Worm (Caenorhabditis elegans) whole organism, midembryonic: ENCODE results near the gene cln-3.3.

Experiments used
- T22C8.4 ChIP-seq: fragments of 200-800 bp; sonication (Bioruptor generic); IDR thresholded peaks from 2 replicates; pipeline ENCODE4 v1.3.6; 2022; ENCODE audit warnings: missing genetic modification characterization, missing compliant biosample characterization
- cog-1 ChIP-seq: sonication (generic microtip); optimal IDR thresholded peaks from 2 replicates; lab custom pipeline; 2016; ENCODE audit warnings: missing genetic modification characterization, missing compliant biosample characterization
- flt-1 ChIP-seq: fragments of 200-800 bp; sonication (Bioruptor generic); IDR thresholded peaks from 2 replicates; pipeline ENCODE4 v1.3.6; 2022; ENCODE audit warnings: missing genetic modification characterization, missing compliant biosample characterization
- klf-2 ChIP-seq: fragments of 200-800 bp; sonication (Bioruptor generic); conservative IDR thresholded peaks from 2 replicates; pipeline ENCODE4 v1.3.6; 2022; ENCODE audit warnings: missing genetic modification reagents, missing genetic modification characterization, missing compliant biosample characterization
- med-1 ChIP-seq: sonication (generic microtip); optimal IDR thresholded peaks from 2 replicates; lab custom pipeline; 2017; ENCODE audit warnings: missing genetic modification characterization, mild to moderate bottlenecking, missing compliant biosample characterization, antibody characterized with exemption, missing genetic modification reagents; ENCODE audit not compliant: insufficient read depth
- ref-1 ChIP-seq: fragments of 200-800 bp; sonication (Bioruptor generic); conservative IDR thresholded peaks from 2 replicates; pipeline ENCODE4 v1.3.6; 2022; ENCODE audit warnings: missing genetic modification reagents, missing genetic modification characterization, missing compliant biosample characterization
- tab-1 ChIP-seq: fragments of 200-800 bp; sonication (Bioruptor generic); IDR thresholded peaks from 2 replicates; pipeline ENCODE4 v1.3.6; 2022; ENCODE audit warnings: missing genetic modification characterization, missing compliant biosample characterization
- ztf-23 ChIP-seq: fragments of 200-800 bp; sonication (Bioruptor generic); IDR thresholded peaks from 2 replicates; pipeline ENCODE4 v1.3.6; 2022; ENCODE audit warnings: missing genetic modification reagents, missing genetic modification characterization, missing compliant biosample characterization
- ztf-29 ChIP-seq: fragments of 200-800 bp; sonication (Bioruptor generic); IDR thresholded peaks from 2 replicates; pipeline ENCODE4 v1.3.6; 2022; ENCODE audit warnings: missing genetic modification reagents, missing genetic modification characterization, missing compliant biosample characterization

cln-3.3 gene

DNA sequence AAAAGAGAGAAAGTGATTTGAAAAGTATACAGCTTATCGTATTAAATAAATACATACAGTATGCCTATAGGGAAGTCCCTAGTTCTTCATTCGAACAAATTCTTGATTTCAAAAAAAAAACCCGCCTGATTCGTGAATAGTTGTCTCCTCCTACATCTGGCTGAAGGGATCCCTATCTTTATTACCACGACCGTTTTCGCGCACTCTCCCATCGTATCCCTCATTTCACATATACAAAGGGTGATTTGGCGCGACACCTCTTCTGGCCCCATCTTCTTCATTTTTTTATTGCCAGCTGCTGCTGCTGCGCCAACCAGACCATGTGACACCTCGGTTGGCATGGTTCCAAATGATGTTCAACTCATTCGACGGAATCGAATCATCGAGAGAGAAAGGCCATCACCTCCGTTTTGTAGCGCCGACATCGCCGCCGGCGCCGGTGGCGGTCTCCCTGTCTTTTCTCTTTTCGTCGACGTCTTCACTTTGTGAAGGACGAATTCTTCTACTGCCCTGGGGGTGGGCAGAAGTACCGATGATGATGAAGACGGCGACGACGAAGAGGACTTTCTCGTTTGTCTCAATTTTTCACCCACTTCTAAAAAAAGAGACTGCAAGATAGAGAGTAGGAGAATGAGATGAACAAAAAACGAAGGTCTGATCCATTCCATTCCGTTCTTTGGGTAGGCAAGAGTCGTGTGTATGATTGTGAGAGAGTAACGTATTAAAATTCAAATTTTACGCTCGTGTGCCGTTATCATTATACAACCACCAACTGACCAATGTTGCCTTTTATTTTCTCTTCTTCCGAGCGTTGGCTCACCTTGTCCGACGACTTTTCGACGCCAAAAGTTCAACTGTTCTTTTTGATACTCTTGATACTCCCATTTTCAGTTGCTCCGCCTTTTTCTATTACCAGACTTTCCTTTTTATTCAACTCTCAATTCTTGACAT, 20.5 kb upstream of the cln-3.3 start:
- TF ChIP-seq ztf-23 (GFP tag; lab: Robert Waterston, UW) (no peak), ref-1 (GFP tag; lab: Robert Waterston, UW) (no peak), cog-1 (no peak), flt-1 (GFP tag; lab: Robert Waterston, UW) (no peak), ztf-29 (no peak), med-1 (no peak), klf-2 (GFP tag; lab: Robert Waterston, UW) (no peak), T22C8.4 (no peak), tab-1 (no peak)

DNA sequence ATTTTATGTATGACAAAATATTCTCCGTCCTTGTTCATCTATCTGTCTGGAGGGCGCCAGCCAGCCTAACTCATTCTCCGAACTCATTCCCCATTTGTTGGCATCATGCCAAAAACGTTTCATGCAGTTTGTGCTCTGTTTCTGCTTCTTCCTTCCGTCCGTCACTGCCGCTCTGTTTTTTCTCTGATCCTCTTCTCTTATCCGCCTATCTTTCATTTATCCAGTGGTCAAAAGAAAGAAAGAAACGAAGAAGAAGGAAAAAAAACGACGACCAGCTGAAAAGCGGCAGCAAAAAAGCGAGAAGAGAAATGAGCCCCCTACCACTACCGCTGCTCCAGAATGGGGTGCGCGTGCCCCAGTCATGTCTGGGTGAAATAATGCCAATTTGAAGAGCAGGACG, 19.8 kb upstream of the cln-3.3 start:
- TF ChIP-seq med-1, result no peak
- no peak for TF ChIP-seq cog-1
- no peak for TF ChIP-seq ztf-29
- TF ChIP-seq ref-1 (GFP tag; lab: Robert Waterston, UW), result no peak

DNA sequence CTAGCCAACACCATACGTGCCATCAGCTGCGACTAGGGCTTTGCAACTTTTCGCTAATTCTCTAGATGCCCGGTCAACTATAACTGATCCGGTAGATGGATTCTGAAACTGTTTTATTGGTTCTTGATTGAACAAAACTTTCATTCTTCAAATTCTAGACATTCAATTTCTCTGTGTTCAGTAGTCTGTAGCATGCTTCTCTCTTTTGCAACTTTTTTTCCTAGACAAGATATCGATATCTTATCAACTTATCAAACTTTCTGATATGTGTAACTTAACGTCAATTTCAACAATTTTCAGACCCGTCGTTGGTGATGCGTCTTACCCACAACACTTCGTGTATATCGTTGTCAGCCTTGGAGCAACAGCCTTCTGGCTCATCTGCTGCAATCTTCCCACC, 17.1 kb upstream of the cln-3.3 start, which contains the start of gene ZC190.4:
Gene ZC190.4, plus strand, starts transcription at position 301 of the 400 bp plus-strand sequence.
- TF ChIP-seq flt-1 (GFP tag; lab: Robert Waterston, UW) (no peak), T22C8.4 (no peak), tab-1 (no peak), klf-2 (GFP tag; lab: Robert Waterston, UW) (no peak), cog-1 (no peak), ztf-23 (GFP tag; lab: Robert Waterston, UW) (no peak), ref-1 (GFP tag; lab: Robert Waterston, UW) (no peak), med-1 (no peak), ztf-29 (no peak)

DNA sequence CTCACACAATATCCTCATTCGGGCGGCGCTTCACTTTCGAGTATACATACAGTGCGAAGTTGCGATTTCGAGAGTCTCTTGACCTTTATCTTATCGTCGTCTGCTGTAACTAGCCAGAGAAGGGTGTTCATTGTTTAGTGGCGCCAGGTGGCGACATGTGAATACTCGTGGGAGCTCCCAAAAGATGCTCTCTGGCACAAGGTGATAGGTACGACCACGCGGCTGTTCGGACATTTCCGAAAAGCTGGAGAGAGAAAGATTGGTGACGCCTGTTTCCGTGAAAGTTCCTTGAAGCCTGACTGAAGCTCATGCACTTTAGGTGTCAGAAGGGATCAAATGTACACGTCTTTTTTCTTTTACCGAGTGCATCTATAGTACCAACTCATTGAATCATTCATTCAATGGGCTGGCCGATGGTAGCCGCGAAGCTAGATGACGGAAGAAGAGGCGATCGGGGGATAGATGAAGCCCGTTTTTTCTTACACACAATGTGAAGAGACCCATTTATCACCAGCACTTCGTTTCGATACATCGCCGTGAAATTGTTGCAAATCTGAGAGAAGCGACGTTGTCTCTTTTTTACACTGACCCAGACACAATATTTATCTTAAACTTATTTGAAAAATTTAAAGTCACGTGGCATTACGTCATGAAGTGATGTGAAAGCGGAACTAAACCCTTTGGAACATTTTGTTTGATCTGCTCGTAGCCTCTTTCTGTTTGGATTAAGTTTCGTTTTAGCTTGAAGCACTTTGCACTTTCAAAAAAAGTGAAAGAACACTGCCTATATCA, 15.4 kb upstream of the cln-3.3 start:
- TF ChIP-seq tab-1, result no peak
- no peak for TF ChIP-seq flt-1 (GFP tag; lab: Robert Waterston, UW)
- TF ChIP-seq klf-2 (GFP tag; lab: Robert Waterston, UW), result no peak
- TF ChIP-seq ztf-29, result no peak
- no peak for TF ChIP-seq med-1
- no peak for TF ChIP-seq ztf-23 (GFP tag; lab: Robert Waterston, UW)
- no peak for TF ChIP-seq T22C8.4
- TF ChIP-seq cog-1, result no peak
- TF ChIP-seq ref-1 (GFP tag; lab: Robert Waterston, UW), result no peak

DNA sequence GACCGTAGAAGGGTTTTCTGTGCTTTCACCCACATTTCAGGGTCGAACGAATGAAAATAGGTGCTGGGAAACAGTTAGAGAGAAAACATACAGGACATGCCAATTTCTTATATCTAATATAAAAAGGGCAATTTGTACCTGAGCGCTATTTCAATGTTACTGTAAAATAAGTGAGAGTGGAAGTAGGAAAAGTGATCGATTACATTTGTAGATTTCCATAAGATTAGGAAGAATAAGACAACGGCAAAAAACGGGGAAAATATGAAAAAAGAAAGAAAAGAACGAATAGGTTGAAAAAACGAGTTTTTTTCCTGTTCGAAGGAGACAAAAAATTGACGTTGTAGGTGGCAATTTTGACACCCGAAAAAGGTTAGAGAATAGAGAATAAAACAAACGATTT, 14.6 kb upstream of the cln-3.3 start:
- TF ChIP-seq tab-1 (no peak), cog-1 (no peak), klf-2 (GFP tag; lab: Robert Waterston, UW) (no peak), med-1 (no peak), ztf-29 (no peak), ztf-23 (GFP tag; lab: Robert Waterston, UW) (no peak), flt-1 (GFP tag; lab: Robert Waterston, UW) (no peak)

DNA sequence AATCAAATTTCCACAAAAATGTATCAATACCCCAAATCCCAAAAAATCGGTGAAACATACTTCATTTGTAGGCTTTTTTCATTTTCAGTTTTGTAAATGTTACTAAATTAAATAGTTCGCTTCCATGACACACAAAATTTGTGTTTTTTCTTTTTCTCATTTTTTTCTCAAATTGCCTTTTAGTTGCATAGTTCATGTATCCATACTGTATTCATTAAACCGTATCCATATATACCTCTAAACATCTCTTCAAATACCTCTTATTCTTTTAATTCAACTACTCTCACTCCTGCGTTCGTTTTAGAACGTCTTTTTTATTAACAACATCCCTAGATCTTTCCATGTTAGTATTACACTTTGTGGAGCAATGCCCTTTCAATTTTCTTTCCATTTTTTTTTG, 12.1 kb upstream of the cln-3.3 start:
- TF ChIP-seq ztf-29, result no peak
- TF ChIP-seq med-1, result no peak
- TF ChIP-seq ztf-23 (GFP tag; lab: Robert Waterston, UW), result no peak
- no peak for TF ChIP-seq flt-1 (GFP tag; lab: Robert Waterston, UW)
- TF ChIP-seq tab-1, result no peak
- TF ChIP-seq ref-1 (GFP tag; lab: Robert Waterston, UW), result no peak
- TF ChIP-seq T22C8.4, result no peak
- TF ChIP-seq cog-1, result no peak
- no peak for TF ChIP-seq klf-2 (GFP tag; lab: Robert Waterston, UW)

DNA sequence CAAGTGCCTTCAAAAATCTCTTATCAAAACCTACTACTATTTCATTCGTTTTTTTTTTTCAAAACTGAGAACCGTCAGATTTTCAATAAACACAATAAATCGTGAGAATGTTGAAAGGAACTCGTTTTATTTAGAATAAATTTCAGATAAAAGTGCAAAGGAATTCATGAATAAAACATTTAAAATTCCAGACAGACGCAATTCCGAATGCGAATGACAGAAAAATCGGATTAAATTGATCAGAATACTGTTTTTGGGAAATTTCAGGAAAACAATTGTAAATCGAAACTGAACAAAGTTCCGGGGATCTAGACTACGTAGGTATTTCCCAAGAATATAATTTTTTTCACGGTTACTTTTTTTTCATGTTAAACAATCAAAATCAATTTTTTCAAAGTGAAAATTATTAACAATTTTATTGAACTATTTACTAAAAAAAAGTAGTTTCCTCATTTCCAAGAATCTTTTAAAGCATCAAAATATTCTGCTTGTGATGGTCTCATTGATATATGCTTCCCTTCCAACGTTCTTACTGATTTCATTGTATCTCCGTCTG, 11.2 kb upstream of the cln-3.3 start:
- no peak for TF ChIP-seq klf-2 (GFP tag; lab: Robert Waterston, UW)
- no peak for TF ChIP-seq ztf-29
- no peak for TF ChIP-seq cog-1
- TF ChIP-seq tab-1, result no peak
- TF ChIP-seq med-1, result no peak
- TF ChIP-seq T22C8.4, result no peak
- TF ChIP-seq ref-1 (GFP tag; lab: Robert Waterston, UW), result no peak
- TF ChIP-seq flt-1 (GFP tag; lab: Robert Waterston, UW), result no peak

DNA sequence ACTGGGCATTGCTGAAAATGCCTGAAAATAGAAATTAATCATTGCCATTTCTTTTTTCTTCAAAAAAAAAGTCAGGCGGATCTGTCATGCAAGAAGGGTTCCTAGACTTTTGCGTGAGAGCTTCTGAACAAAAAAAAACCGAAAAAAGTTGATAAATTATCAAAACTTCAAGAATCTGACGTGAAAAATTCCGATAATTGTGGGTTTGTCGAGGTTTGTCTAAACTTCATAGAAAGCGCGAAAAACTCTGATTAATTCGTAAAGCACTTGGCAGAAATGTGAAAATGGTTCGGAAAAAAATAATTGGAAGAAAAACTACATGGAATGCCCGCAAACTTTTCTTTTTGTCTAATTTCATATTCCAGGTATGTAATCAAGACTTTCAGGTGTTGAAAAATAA, 9.4 kb upstream of the cln-3.3 start, which contains the start of gene ZC190.5:
Gene ZC190.5, minus strand, starts transcription at position 101 of the 400 bp plus-strand sequence.
- TF ChIP-seq ztf-23 (GFP tag; lab: Robert Waterston, UW), result no peak
- TF ChIP-seq cog-1, result no peak
- no peak for TF ChIP-seq klf-2 (GFP tag; lab: Robert Waterston, UW)
- TF ChIP-seq tab-1, result no peak
- TF ChIP-seq med-1, result no peak
- no peak for TF ChIP-seq ztf-29
- no peak for TF ChIP-seq flt-1 (GFP tag; lab: Robert Waterston, UW)
- TF ChIP-seq T22C8.4, result no peak
- no peak for TF ChIP-seq ref-1 (GFP tag; lab: Robert Waterston, UW)

DNA sequence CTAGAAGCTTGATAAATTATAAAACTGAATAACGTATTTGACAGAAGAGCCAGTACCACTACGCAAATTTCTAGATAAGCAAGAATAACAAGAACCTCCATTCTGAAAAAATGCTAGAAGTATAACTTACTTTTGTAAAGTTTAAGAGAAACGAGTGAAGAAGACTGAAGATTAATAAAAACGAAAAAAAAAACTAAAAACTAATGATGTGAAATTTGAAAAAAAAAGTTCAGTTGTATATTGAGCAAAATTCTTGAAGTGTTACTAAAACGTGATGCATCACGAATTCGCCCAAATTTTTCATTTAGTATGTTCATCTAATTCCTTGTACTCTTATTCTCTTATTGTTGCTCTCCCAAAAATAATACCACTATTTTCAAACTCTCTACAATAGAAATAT, 5.7 kb upstream of the cln-3.3 start, which contains the start of gene ZC190.6:
Gene ZC190.6, minus strand, starts transcription at position 101 of the 400 bp plus-strand sequence.
- no peak for TF ChIP-seq klf-2 (GFP tag; lab: Robert Waterston, UW)
- no peak for TF ChIP-seq med-1

DNA sequence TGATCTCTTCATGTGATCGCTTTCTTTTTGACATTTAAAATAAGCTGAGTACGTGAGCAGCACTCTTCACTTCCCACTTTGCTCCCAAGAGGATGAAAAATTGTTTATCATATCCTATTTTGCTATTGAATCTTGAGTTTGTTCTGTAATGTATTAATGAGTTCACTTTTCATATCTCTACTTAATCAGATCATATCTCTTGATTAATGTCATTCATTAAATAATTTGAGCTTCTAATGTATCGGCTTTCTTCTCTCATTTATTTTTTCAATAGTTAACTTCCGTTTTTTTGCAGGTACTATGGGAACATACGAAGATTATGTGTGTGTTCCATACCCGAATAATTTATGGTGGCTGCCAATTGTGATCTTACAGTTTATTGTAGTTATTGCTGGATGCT, 1.8 kb upstream of the cln-3.3 start, which contains the start of gene ZC190.2:
Gene ZC190.2, plus strand, starts transcription at position 301 of the 400 bp plus-strand sequence.
- TF ChIP-seq ref-1 (GFP tag; lab: Robert Waterston, UW), result no peak
- TF ChIP-seq tab-1, result no peak
- no peak for TF ChIP-seq T22C8.4
- TF ChIP-seq ztf-23 (GFP tag; lab: Robert Waterston, UW), result no peak
- no peak for TF ChIP-seq cog-1
- no peak for TF ChIP-seq ztf-29
- TF ChIP-seq med-1, result no peak
- no peak for TF ChIP-seq klf-2 (GFP tag; lab: Robert Waterston, UW)
- no peak for TF ChIP-seq flt-1 (GFP tag; lab: Robert Waterston, UW)
